Worm (Caenorhabditis elegans) whole organism, L1 larva: Measurements from ENCODE around the gene wip-1.
A peak's percentile ranks its signal among the peaks of the same experiment; 100 is the strongest.

Source experiments
- C34B4.2 ChIP-seq: sonication (generic microtip); optimal IDR thresholded peaks from 2 replicates; lab custom pipeline; 2017; ENCODE audit warnings: mild to moderate bottlenecking, missing genetic modification characterization, missing compliant biosample characterization
- ceh-63 ChIP-seq: fragments of 200-800 bp; sonication (Bioruptor generic); optimal IDR thresholded peaks from 2 replicates; lab custom pipeline; 2018; ENCODE audit warnings: mild to moderate bottlenecking, missing genetic modification characterization, missing compliant biosample characterization
- ceh-8 ChIP-seq: fragments of 200-800 bp; sonication (Bioruptor generic); optimal IDR thresholded peaks from 2 replicates; lab custom pipeline; 2018; ENCODE audit warnings: mild to moderate bottlenecking, missing genetic modification characterization, moderate library complexity, missing compliant biosample characterization
- ceh-82 ChIP-seq, 3 experiments: fragments of 150-350 bp in 1 of 3; sonication (generic microtip) in 2 of 3; optimal IDR thresholded peaks; 2 replicates each; lab custom pipeline; 2014 to 2017; ENCODE audit warnings: missing biosample characterization in 3 of 3, missing genetic modification characterization in 3 of 3
- ceh-90 ChIP-seq: sonication (generic microtip); optimal IDR thresholded peaks from 2 replicates; lab custom pipeline; 2016; ENCODE audit warnings: missing genetic modification characterization, missing compliant biosample characterization
- ces-1 ChIP-seq: fragments of 150-350 bp; optimal IDR thresholded peaks from 2 replicates; lab custom pipeline; 2014; ENCODE audit warnings: missing biosample characterization, missing genetic modification reagents, missing genetic modification characterization
- dpl-1 ChIP-seq, 3 experiments: fragments of 150-350 bp in 2 of 3; sonication (generic microtip) in 1 of 3; optimal IDR thresholded peaks; 2 replicates each; lab custom pipeline; 2014 to 2017; ENCODE audit warnings: missing biosample characterization in 3 of 3, missing genetic modification characterization in 3 of 3, missing genetic modification reagents in 3 of 3
- efl-1 ChIP-seq, 4 experiments: fragments of 150-350 bp; optimal IDR thresholded peaks in 3 of 4; peaks in 1 of 4; 1 replicate in 1 of 4; 2 replicates in 3 of 4; lab custom pipeline; 2014; ENCODE audit warnings: missing biosample characterization in 2 of 4, missing genetic modification characterization in 2 of 4, missing genetic modification reagents in 2 of 4
- efl-3 ChIP-seq: fragments of 200-800 bp; sonication (Bioruptor generic); optimal IDR thresholded peaks from 2 replicates; lab custom pipeline; 2018; ENCODE audit warnings: mild to moderate bottlenecking, missing genetic modification characterization, missing compliant biosample characterization
- elt-3 ChIP-seq, 6 experiments: fragments of 150-350 bp in 1 of 6; sonication (generic microtip); optimal IDR thresholded peaks; 2 replicates each; lab custom pipeline; 2017 to 2018; ENCODE audit warnings: missing biosample characterization in 6 of 6, missing genetic modification characterization in 6 of 6, inconsistent platforms in 1 of 6
- fkh-10 ChIP-seq: sonication (generic microtip); optimal IDR thresholded peaks from 2 replicates; lab custom pipeline; 2017; ENCODE audit warnings: missing biosample characterization, missing genetic modification reagents, missing genetic modification characterization
- fkh-4 ChIP-seq: sonication (generic microtip); optimal IDR thresholded peaks from 2 replicates; lab custom pipeline; 2016; ENCODE audit warnings: missing compliant biosample characterization, missing genetic modification characterization, borderline replicate concordance
- fkh-8 ChIP-seq: sonication (generic microtip); optimal IDR thresholded peaks from 2 replicates; lab custom pipeline; 2016; ENCODE audit warnings: mild to moderate bottlenecking, missing genetic modification characterization, missing compliant biosample characterization
- grh-1 ChIP-seq: fragments of 200-800 bp; sonication (Bioruptor generic); IDR thresholded peaks from 2 replicates; pipeline ENCODE4 v1.3.6; 2022; ENCODE audit warnings: missing genetic modification reagents, missing genetic modification characterization, missing compliant biosample characterization
- hlh-17 ChIP-seq: fragments of 200-800 bp; sonication (Bioruptor generic); optimal IDR thresholded peaks from 2 replicates; lab custom pipeline; 2018; ENCODE audit warnings: missing genetic modification characterization, mild to moderate bottlenecking, missing compliant biosample characterization, moderate library complexity, borderline replicate concordance
- irx-1 ChIP-seq: sonication (generic microtip); optimal IDR thresholded peaks from 2 replicates; lab custom pipeline; 2016; ENCODE audit warnings: missing genetic modification characterization, missing compliant biosample characterization
- lin-13 ChIP-seq: fragments of 150-350 bp; optimal IDR thresholded peaks from 2 replicates; lab custom pipeline; 2014; ENCODE audit warnings: missing biosample characterization, missing genetic modification reagents, missing genetic modification characterization
- lin-14 ChIP-seq: fragments of 200-800 bp; sonication (Bioruptor generic); optimal IDR thresholded peaks from 2 replicates; lab custom pipeline; 2018; ENCODE audit warnings: mild to moderate bottlenecking, missing genetic modification characterization, moderate library complexity, missing compliant biosample characterization
- lin-15B ChIP-seq: fragments of 150-350 bp; sonication (generic microtip); optimal IDR thresholded peaks from 3 replicates; lab custom pipeline; 2014; ENCODE audit warnings: missing biosample characterization, missing genetic modification characterization
- lin-35 ChIP-seq, 2 experiments: fragments of 150-350 bp; optimal IDR thresholded peaks; 2 replicates each; lab custom pipeline; 2014; ENCODE audit warnings: missing biosample characterization in 2 of 2, missing genetic modification characterization in 2 of 2, missing genetic modification reagents in 2 of 2
- lir-3 ChIP-seq: sonication (generic microtip); optimal IDR thresholded peaks from 2 replicates; lab custom pipeline; 2016; ENCODE audit warnings: mild to moderate bottlenecking, missing genetic modification characterization, moderate library complexity, missing compliant biosample characterization; ENCODE audit not compliant: poor library complexity
- mab-9 ChIP-seq: fragments of 200-800 bp; sonication (Bioruptor generic); IDR thresholded peaks from 2 replicates; pipeline ENCODE4 v1.3.6; 2022; ENCODE audit warnings: missing genetic modification reagents, missing genetic modification characterization, missing compliant biosample characterization
- mdl-1 ChIP-seq, 2 experiments: fragments of 150-350 bp; optimal IDR thresholded peaks; 2 replicates each; lab custom pipeline; 2014 to 2017; ENCODE audit warnings: missing biosample characterization in 2 of 2, missing genetic modification characterization in 2 of 2, inconsistent platforms in 1 of 2
- mef-2 ChIP-seq: fragments of 150-350 bp; optimal IDR thresholded peaks from 2 replicates; lab custom pipeline; 2014; ENCODE audit warnings: missing biosample characterization, missing genetic modification characterization
- mep-1 ChIP-seq: fragments of 150-350 bp; optimal IDR thresholded peaks from 2 replicates; lab custom pipeline; 2014; ENCODE audit warnings: missing biosample characterization, missing genetic modification characterization
- nhr-12 ChIP-seq: sonication (generic microtip); optimal IDR thresholded peaks from 2 replicates; lab custom pipeline; 2017; ENCODE audit warnings: missing biosample characterization, missing genetic modification characterization
- nhr-19 ChIP-seq: fragments of 200-800 bp; sonication (Bioruptor generic); conservative IDR thresholded peaks from 2 replicates; pipeline ENCODE4 v1.3.6; 2022; ENCODE audit warnings: missing genetic modification characterization, missing compliant biosample characterization
- nhr-28 ChIP-seq: fragments of 150-350 bp; optimal IDR thresholded peaks from 2 replicates; lab custom pipeline; 2014; ENCODE audit warnings: missing biosample characterization, missing genetic modification characterization
- nhr-47 ChIP-seq: sonication (generic microtip); optimal IDR thresholded peaks from 2 replicates; lab custom pipeline; 2016; ENCODE audit warnings: mild to moderate bottlenecking, missing genetic modification characterization, moderate library complexity, missing compliant biosample characterization
- nhr-71 ChIP-seq: sonication (generic microtip); optimal IDR thresholded peaks from 2 replicates; lab custom pipeline; 2016; ENCODE audit warnings: mild to moderate bottlenecking, missing genetic modification characterization, moderate library complexity, missing compliant biosample characterization
- nhr-85 ChIP-seq: sonication (generic microtip); peaks from one replicate; lab custom pipeline; 2016; ENCODE audit warnings: missing genetic modification characterization, inconsistent platforms, missing compliant biosample characterization
- pag-3 ChIP-seq: sonication (generic microtip); optimal IDR thresholded peaks from 2 replicates; lab custom pipeline; 2017; ENCODE audit warnings: missing genetic modification characterization, mild to moderate bottlenecking, missing compliant biosample characterization, antibody characterized with exemption, borderline replicate concordance; ENCODE audit not compliant: insufficient read depth
- pax-3 ChIP-seq: fragments of 200-800 bp; sonication (Bioruptor generic); optimal IDR thresholded peaks from 2 replicates; lab custom pipeline; 2018; ENCODE audit warnings: mild to moderate bottlenecking, missing genetic modification characterization, moderate library complexity, missing compliant biosample characterization
- pqm-1 ChIP-seq: sonication (generic microtip); optimal IDR thresholded peaks from 3 replicates; lab custom pipeline; 2017; ENCODE audit warnings: missing biosample characterization, missing genetic modification characterization
- skn-1 ChIP-seq: fragments of 150-350 bp; optimal IDR thresholded peaks from 2 replicates; lab custom pipeline; 2014; ENCODE audit warnings: missing biosample characterization, missing genetic modification characterization
- snu-23 ChIP-seq: sonication (generic microtip); optimal IDR thresholded peaks from 2 replicates; lab custom pipeline; 2016; ENCODE audit warnings: missing genetic modification characterization, missing compliant biosample characterization
- sup-37 ChIP-seq: fragments of 200-800 bp; sonication (Bioruptor generic); optimal IDR thresholded peaks from 2 replicates; lab custom pipeline; 2018; ENCODE audit warnings: mild to moderate bottlenecking, missing genetic modification characterization, missing compliant biosample characterization
- swsn-7 ChIP-seq: sonication (generic microtip); optimal IDR thresholded peaks from 2 replicates; lab custom pipeline; 2016; ENCODE audit warnings: missing genetic modification characterization, missing compliant biosample characterization
- unc-130 ChIP-seq: fragments of 150-350 bp; optimal IDR thresholded peaks from 2 replicates; lab custom pipeline; 2017; ENCODE audit warnings: missing biosample characterization, missing genetic modification characterization, inconsistent platforms
- unc-30 ChIP-seq: sonication (generic microtip); optimal IDR thresholded peaks from 2 replicates; lab custom pipeline; 2017; ENCODE audit warnings: missing biosample characterization, missing genetic modification characterization
- vab-15 ChIP-seq: sonication (generic microtip); optimal IDR thresholded peaks from 2 replicates; lab custom pipeline; 2017; ENCODE audit warnings: missing genotype, mild to moderate bottlenecking, missing genetic modification characterization, missing compliant biosample characterization
- xbp-1 ChIP-seq: sonication (generic microtip); optimal IDR thresholded peaks from 2 replicates; lab custom pipeline; 2016; ENCODE audit warnings: missing genetic modification characterization, missing compliant biosample characterization
- ztf-11 ChIP-seq, 2 experiments: sonication (generic microtip); optimal IDR thresholded peaks; 2 replicates each; lab custom pipeline; 2016 to 2017; ENCODE audit warnings: missing genetic modification characterization in 2 of 2, missing biosample characterization in 1 of 2, missing compliant biosample characterization in 1 of 2
- ztf-4 ChIP-seq: fragments of 150-350 bp; optimal IDR thresholded peaks from 2 replicates; lab custom pipeline; 2014; ENCODE audit warnings: missing biosample characterization, missing genetic modification characterization

Gene wip-1

ce11 chrIII:4986790-4987259 lies 31.6 kb upstream of the wip-1 start, which contains the start of the genes C27F2.10 and wdr-60 (continued):
- no peak for TF ChIP-seq fkh-4
- TF ChIP-seq lir-3 (tag; lab: Kevin White, UChicago) = peak; percentile 64
- TF ChIP-seq fkh-10 (GFP tag; lab: Kevin White, UChicago) = no peak
- TF ChIP-seq mab-9 = no peak
- TF ChIP-seq irx-1 (tag; lab: Kevin White, UChicago) = no peak
- no peak for TF ChIP-seq nhr-19 (GFP tag; lab: Robert Waterston, UW)
- no peak for TF ChIP-seq pqm-1 (tag; lab: Kevin White, UChicago)
- TF ChIP-seq lin-14 (GFP tag; lab: Kevin White, UChicago) = no peak
- TF ChIP-seq ces-1 (GFP tag; lab: Kevin White, UChicago) = no peak
- no peak for TF ChIP-seq mef-2 (tag; lab: Kevin White, UChicago)
- no peak for TF ChIP-seq ceh-63
- peak; percentile 61 for TF ChIP-seq ceh-90 (tag; lab: Kevin White, UChicago)
- no peak for TF ChIP-seq lin-13 (GFP tag; lab: Kevin White, UChicago)
- no peak for TF ChIP-seq mdl-1 (tag; optimal IDR thresholded peaks at IDR 0.05; lab: Kevin White, UChicago)
- no peak for TF ChIP-seq unc-30
- TF ChIP-seq hlh-17 (GFP tag; lab: Kevin White, UChicago) = no peak
- no peak for TF ChIP-seq nhr-12 (tag; lab: Kevin White, UChicago)
- TF ChIP-seq swsn-7 (tag; lab: Kevin White, UChicago) = no peak
- peak; percentile 75 to 89 (median 86) for TF ChIP-seq dpl-1 (GFP tag; optimal IDR thresholded peaks at IDR 0.05; lab: Kevin White, UChicago)
- TF ChIP-seq pax-3 (tag; lab: Kevin White, UChicago) = no peak
- no peak for TF ChIP-seq sup-37 (GFP tag; lab: Kevin White, UChicago)
- no peak for TF ChIP-seq unc-130
- TF ChIP-seq C34B4.2 (tag; lab: Kevin White, UChicago) = no peak
- peak; percentile 56 for TF ChIP-seq nhr-71 (tag; lab: Kevin White, UChicago)
- no peak for TF ChIP-seq efl-3 (GFP tag; lab: Kevin White, UChicago)
- TF ChIP-seq nhr-85 (tag; lab: Kevin White, UChicago) = peak; percentile 71
- TF ChIP-seq vab-15 (tag; lab: Kevin White, UChicago) = no peak
- TF ChIP-seq pag-3 (tag; lab: Kevin White, UChicago) = no peak
- TF ChIP-seq ztf-4 (tag; lab: Kevin White, UChicago) = no peak
- TF ChIP-seq lin-15B = peak; percentile 34
- TF ChIP-seq skn-1 (tag; lab: Kevin White, UChicago) = no peak
- TF ChIP-seq ztf-11 (tag; optimal IDR thresholded peaks at IDR 0.05; lab: Kevin White, UChicago) = no peak
- TF ChIP-seq nhr-47 (tag; lab: Kevin White, UChicago) = peak; percentile 57
- no peak for TF ChIP-seq nhr-28 (tag; lab: Kevin White, UChicago)
- peak; percentile 58 to 89 for TF ChIP-seq efl-1 (optimal IDR thresholded peaks at IDR 0.05; lab: Kevin White, UChicago)
- peak; percentile 88 to 98 for TF ChIP-seq efl-1 (GFP tag; optimal IDR thresholded peaks at IDR 0.05 in 1 of 2; lab: Kevin White, UChicago)
- no peak for TF ChIP-seq mep-1
- peak; percentile 24 for TF ChIP-seq fkh-8 (tag; lab: Kevin White, UChicago)
- no peak for TF ChIP-seq elt-3 (tag; optimal IDR thresholded peaks at IDR 0.05; lab: Kevin White, UChicago)
- TF ChIP-seq snu-23 (GFP tag; lab: Kevin White, UChicago) = peak; percentile 10
- peak; percentile 41 for TF ChIP-seq xbp-1
- no peak for TF ChIP-seq grh-1 (GFP tag; lab: Robert Waterston, UW)
- peak in 1 of 3 experiments; percentile 16 for TF ChIP-seq ceh-82 (tag; optimal IDR thresholded peaks at IDR 0.05; lab: Kevin White, UChicago)
- peak; percentile 84 to 92 for TF ChIP-seq lin-35 (GFP tag; optimal IDR thresholded peaks at IDR 0.05; lab: Kevin White, UChicago)
- no peak for TF ChIP-seq ceh-8 (GFP tag; lab: Kevin White, UChicago)
